Worm (Caenorhabditis elegans): ENCODE measurements around the gene K08B5.2.

DNA sequence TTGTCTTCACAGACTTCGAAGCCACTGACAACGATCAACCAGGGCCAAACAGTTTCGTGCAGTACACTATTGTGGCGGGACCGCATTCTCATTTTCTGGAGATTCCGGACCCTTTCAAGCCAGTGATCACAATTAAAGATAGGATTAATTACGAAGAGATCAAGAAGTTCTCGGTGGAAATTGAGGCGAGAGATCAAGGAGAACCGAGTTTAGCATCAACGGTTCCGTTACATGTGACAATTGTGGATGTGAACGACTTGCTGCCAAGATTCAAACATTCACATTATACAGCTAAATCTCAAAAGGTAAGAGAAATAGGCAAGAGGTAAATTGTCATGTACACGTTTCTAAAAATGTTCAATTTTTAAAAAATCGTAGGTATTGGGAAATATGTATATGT is 44.1 kb upstream of the K08B5.2 start:
- TF ChIP-seq flt-1 (GFP tag; IDR thresholded peaks at IDR 0.05), result no peak
- no peak for TF ChIP-seq ref-1 (GFP tag; conservative IDR thresholded peaks at IDR 0.05)
- TF ChIP-seq ztf-23 (GFP tag; IDR thresholded peaks at IDR 0.05), result no peak
